Worm (Caenorhabditis elegans): Measurements from ENCODE around the gene lips-13.
A peak's percentile ranks its signal among the peaks of the same experiment; 100 is the strongest.

Gene lips-13

ce11 chrII:1152732-1153131 lies 34.9 kb upstream of the lips-13 start:
- TF ChIP-seq ceh-16 (tag; optimal IDR thresholded peaks at IDR 0.05) = no peak
- TF ChIP-seq gmeb-1 (tag; optimal IDR thresholded peaks at IDR 0.05) = no peak
- no peak for TF ChIP-seq lsy-2 (tag; optimal IDR thresholded peaks at IDR 0.05)
- TF ChIP-seq skn-1 (tag; optimal IDR thresholded peaks at IDR 0.05) = no peak
- no peak for TF ChIP-seq elt-1 (tag; optimal IDR thresholded peaks at IDR 0.05)
- TF ChIP-seq nhr-11 (tag; optimal IDR thresholded peaks at IDR 0.05) = no peak

- TF ChIP-seq aly-2 (tag; optimal IDR thresholded peaks at IDR 0.05) (peak; percentile 16), nhr-23 (tag; optimal IDR thresholded peaks at IDR 0.05) (no peak)
Measured at ce11 chrII:1151810-1152209, 34.0 kb upstream of the lips-13 start.

- TF ChIP-seq R02D3.7 (tag; optimal IDR thresholded peaks at IDR 0.05) (no peak), Y55F3AM.14 (GFP tag; optimal IDR thresholded peaks at IDR 0.05) (no peak), dmd-4 (tag; optimal IDR thresholded peaks at IDR 0.05) (no peak), nhr-25 (tag; optimal IDR thresholded peaks at IDR 0.05) (no peak), F13H6.1 (tag; optimal IDR thresholded peaks at IDR 0.05) (no peak), crh-2 (tag; optimal IDR thresholded peaks at IDR 0.05) (no peak), aly-2 (tag; optimal IDR thresholded peaks at IDR 0.05) (no peak), nhr-12 (tag; optimal IDR thresholded peaks at IDR 0.05) (no peak), skn-1 (tag; optimal IDR thresholded peaks at IDR 0.05) (no peak), nhr-237 (tag; optimal IDR thresholded peaks at IDR 0.05) (no peak), nhr-23 (tag; optimal IDR thresholded peaks at IDR 0.05) (no peak), nhr-6 (tag; optimal IDR thresholded peaks at IDR 0.05) (no peak), ztf-1 (GFP tag; conservative IDR thresholded peaks at IDR 0.05) (no peak), nhr-10 (tag; optimal IDR thresholded peaks at IDR 0.05) (no peak)
Measured at ce11 chrII:1149390-1149789, 31.5 kb upstream of the lips-13 start.

- TF ChIP-seq sma-3 (GFP tag; optimal IDR thresholded peaks at IDR 0.05) = peak; percentile 68
- TF ChIP-seq ceh-16 (tag; optimal IDR thresholded peaks at IDR 0.05) = no peak
- TF ChIP-seq zag-1 (tag; optimal IDR thresholded peaks at IDR 0.05) = no peak
- TF ChIP-seq lin-11 (tag; optimal IDR thresholded peaks at IDR 0.05) = no peak
- TF ChIP-seq fos-1 (tag; optimal IDR thresholded peaks at IDR 0.05) = peak; percentile 44
- TF ChIP-seq R02D3.7 (tag; optimal IDR thresholded peaks at IDR 0.05) = no peak
- TF ChIP-seq dmd-4 (tag; optimal IDR thresholded peaks at IDR 0.05) = no peak
- no peak for TF ChIP-seq gmeb-1 (tag; optimal IDR thresholded peaks at IDR 0.05)
- TF ChIP-seq skn-1 (tag; optimal IDR thresholded peaks at IDR 0.05) = no peak
- TF ChIP-seq crh-2 (tag; optimal IDR thresholded peaks at IDR 0.05) = peak; percentile 36
Measured at ce11 chrII:1143173-1143738, 25.4 kb upstream of the lips-13 start.

ce11 chrII:1141720-1142574 lies 24.1 kb upstream of the lips-13 start:
- TF ChIP-seq blmp-1 (tag; optimal IDR thresholded peaks at IDR 0.05; ENCODE audit: insufficient read depth) = peak; percentile 50
- TF ChIP-seq fos-1 (tag; optimal IDR thresholded peaks at IDR 0.05) = peak; percentile 2
- TF ChIP-seq snpc-4 (tag; optimal IDR thresholded peaks at IDR 0.05) = no peak
- peak; percentile 20 for TF ChIP-seq nhr-25 (tag; optimal IDR thresholded peaks at IDR 0.05)
- TF ChIP-seq mbf-1 (tag; optimal IDR thresholded peaks at IDR 0.05) = no peak
- peak; percentile 26 for TF ChIP-seq crh-2 (tag; optimal IDR thresholded peaks at IDR 0.05)

ce11 chrII:1140689-1141088 lies 22.8 kb upstream of the lips-13 start, which contains the start of gene W09B6.4:
TSS of gene W09B6.4 (minus strand) at chrII:1140839.
- TF ChIP-seq nhr-25 (tag; optimal IDR thresholded peaks at IDR 0.05) (no peak), skn-1 (tag; optimal IDR thresholded peaks at IDR 0.05) (peak; percentile 29), lin-11 (tag; optimal IDR thresholded peaks at IDR 0.05) (no peak), ceh-82 (tag; optimal IDR thresholded peaks at IDR 0.05) (no peak), nhr-77 (tag; optimal IDR thresholded peaks at IDR 0.05) (no peak), fos-1 (tag; optimal IDR thresholded peaks at IDR 0.05) (peak; percentile 18), unc-39 (tag; optimal IDR thresholded peaks at IDR 0.05) (no peak), aly-2 (tag; optimal IDR thresholded peaks at IDR 0.05) (no peak), mdl-1 (tag; optimal IDR thresholded peaks at IDR 0.05) (peak in 1 of 2 experiments; percentile 1), C34F6.9 (tag; optimal IDR thresholded peaks at IDR 0.05) (no peak)

Measured in whole organism, L2 larva.